Worm (Caenorhabditis elegans) whole organism, L1 larva: ENCODE results near the gene klf-3.

Experiments
- ceh-82 ChIP-seq, 3 experiments: fragments of 150-350 bp in 1 of 3; sonication (generic microtip) in 2 of 3; optimal IDR thresholded peaks; 2 replicates each; lab custom pipeline; 2014 to 2017; ENCODE audit warnings: missing biosample characterization in 3 of 3, missing genetic modification characterization in 3 of 3
- dpl-1 ChIP-seq, 3 experiments: fragments of 150-350 bp in 2 of 3; sonication (generic microtip) in 1 of 3; optimal IDR thresholded peaks; 2 replicates each; lab custom pipeline; 2014 to 2017; ENCODE audit warnings: missing biosample characterization in 3 of 3, missing genetic modification characterization in 3 of 3, missing genetic modification reagents in 3 of 3
- ets-5 ChIP-seq: fragments of 200-800 bp; sonication (Bioruptor generic); IDR thresholded peaks from 2 replicates; pipeline ENCODE4 v1.3.6; 2022; ENCODE audit warnings: missing genetic modification characterization, missing compliant biosample characterization
- sptf-1 ChIP-seq: fragments of 150-350 bp; optimal IDR thresholded peaks from 2 replicates; lab custom pipeline; 2014; ENCODE audit warnings: missing biosample characterization, missing genetic modification characterization
- unc-62 ChIP-seq: fragments of 150-350 bp; optimal IDR thresholded peaks from 2 replicates; lab custom pipeline; 2014; ENCODE audit warnings: missing biosample characterization, missing genetic modification reagents, missing genetic modification characterization
- ztf-11 ChIP-seq, 2 experiments: sonication (generic microtip); optimal IDR thresholded peaks; 2 replicates each; lab custom pipeline; 2016 to 2017; ENCODE audit warnings: missing genetic modification characterization in 2 of 2, missing biosample characterization in 1 of 2, missing compliant biosample characterization in 1 of 2

DNA sequence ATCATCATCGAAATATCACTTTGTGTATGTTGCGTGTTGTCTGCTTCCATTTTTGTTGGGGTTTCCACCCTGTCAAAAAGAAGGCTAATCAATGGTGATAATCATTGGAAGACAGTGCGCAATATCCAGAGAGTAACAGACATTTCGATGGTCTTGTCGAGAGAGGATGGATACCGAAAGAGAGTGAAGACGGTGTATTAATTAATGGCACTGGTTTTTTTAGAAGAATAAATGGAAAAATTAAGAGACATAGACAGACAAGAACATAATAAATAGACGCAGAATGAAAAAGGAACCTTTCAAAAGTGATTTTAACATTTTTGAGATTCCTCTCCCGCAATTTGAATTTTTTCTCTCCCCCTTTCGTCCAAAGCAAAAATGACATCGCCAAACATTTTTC lies 2.3 kb downstream of the klf-3 start:
- TF ChIP-seq dpl-1 (GFP tag; optimal IDR thresholded peaks at IDR 0.05; lab: Kevin White, UChicago) (no peak), sptf-1 (no peak), unc-62 (GFP tag; lab: Kevin White, UChicago) (no peak), ceh-82 (tag; optimal IDR thresholded peaks at IDR 0.05; lab: Kevin White, UChicago) (no peak), ztf-11 (tag; optimal IDR thresholded peaks at IDR 0.05; lab: Kevin White, UChicago) (no peak), ets-5 (GFP tag; lab: Robert Waterston, UW) (no peak)
